Worm (Caenorhabditis elegans): Measurements from ENCODE around the gene jmjd-3.1.

Gene jmjd-3.1

DNA sequence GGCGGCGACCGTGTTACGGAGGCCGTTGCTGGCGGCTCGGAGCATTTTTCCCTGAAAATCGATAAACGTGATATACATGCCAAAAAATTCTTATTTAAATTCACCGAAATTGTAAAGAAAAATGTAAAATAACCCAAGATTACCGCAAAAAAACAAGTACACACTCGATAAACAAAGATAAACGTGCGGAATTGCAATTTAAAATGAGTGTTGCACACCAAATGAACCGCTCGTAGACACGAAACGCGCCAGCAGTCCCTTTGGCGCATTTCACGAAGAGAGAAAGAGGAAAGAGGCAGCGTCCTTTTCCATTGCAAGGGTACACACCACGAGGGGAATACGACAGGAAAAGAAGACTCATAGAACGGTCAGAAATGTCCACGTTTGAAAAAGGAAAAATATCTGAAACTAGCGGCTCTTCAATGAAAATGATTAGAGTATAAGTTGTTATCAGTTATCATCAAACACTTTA lies 24.8 kb upstream of the jmjd-3.1 start, which contains the start of gene sdha-1 (continued):
- no peak for TF ChIP-seq hlh-4 (tag; optimal IDR thresholded peaks at IDR 0.05)
- peak; percentile 74 for TF ChIP-seq egl-13 (tag; optimal IDR thresholded peaks at IDR 0.05)
- peak; percentile 96 for TF ChIP-seq mep-1 (tag; optimal IDR thresholded peaks at IDR 0.05)
- peak in 1 of 2 experiments; percentile 94 for TF ChIP-seq mdl-1 (tag; optimal IDR thresholded peaks at IDR 0.05)
- TF ChIP-seq sptf-1 (tag; optimal IDR thresholded peaks at IDR 0.05), result no peak
- peak; percentile 66; the same call in 1 of the 2 replicates for TF ChIP-seq ceh-88 (GFP tag; IDR thresholded peaks at IDR 0.05)
- TF ChIP-seq pqm-1 (tag; optimal IDR thresholded peaks at IDR 0.05), result no peak
- no peak for TF ChIP-seq ceh-63 (GFP tag; optimal IDR thresholded peaks at IDR 0.05)
- no peak for TF ChIP-seq nhr-11 (tag; optimal IDR thresholded peaks at IDR 0.05)
- peak; percentile 53 for TF ChIP-seq zip-4 (GFP tag; optimal IDR thresholded peaks at IDR 0.05)
- peak; percentile 57 for TF ChIP-seq isw-1 (GFP tag; IDR thresholded peaks at IDR 0.05)
- no peak for TF ChIP-seq ceh-90 (tag; optimal IDR thresholded peaks at IDR 0.05)
- TF ChIP-seq nhr-77 (tag; optimal IDR thresholded peaks at IDR 0.05), result peak; percentile 64
- peak; percentile 84 for TF ChIP-seq jun-1 (tag; optimal IDR thresholded peaks at IDR 0.05)
- peak; percentile 4 for TF ChIP-seq hpl-2 (GFP tag; optimal IDR thresholded peaks at IDR 0.05)
- TF ChIP-seq sup-37 (GFP tag; optimal IDR thresholded peaks at IDR 0.05), result no peak
- TF ChIP-seq fkh-10 (GFP tag; optimal IDR thresholded peaks at IDR 0.05), result peak; percentile 59
- TF ChIP-seq Y116A8C.19 (tag; optimal IDR thresholded peaks at IDR 0.05; ENCODE audit: borderline replicate concordance), result no peak
- TF ChIP-seq tlp-1 (tag; optimal IDR thresholded peaks at IDR 0.05), result no peak
- TF ChIP-seq ces-1 (GFP tag; optimal IDR thresholded peaks at IDR 0.05), result no peak
- TF ChIP-seq lin-14 (GFP tag; optimal IDR thresholded peaks at IDR 0.05), result peak; percentile 97
- TF ChIP-seq C16A3.4 (tag; optimal IDR thresholded peaks at IDR 0.05), result peak; percentile 93
- no peak for TF ChIP-seq nhr-12 (tag; optimal IDR thresholded peaks at IDR 0.05)
- TF ChIP-seq fos-1 (tag; optimal IDR thresholded peaks at IDR 0.05), result peak; percentile 65
- TF ChIP-seq nhr-28 (tag; optimal IDR thresholded peaks at IDR 0.05), result no peak
- peak; percentile 70 for TF ChIP-seq lin-15B (tag; optimal IDR thresholded peaks at IDR 0.05)
- TF ChIP-seq unc-98 (GFP tag; IDR thresholded peaks at IDR 0.05), result no peak
- TF ChIP-seq unc-86 (tag; optimal IDR thresholded peaks at IDR 0.05), result peak; percentile 82
- peak; percentile 63 for TF ChIP-seq lin-39 (tag; optimal IDR thresholded peaks at IDR 0.05)
- TF ChIP-seq elt-3 (tag; optimal IDR thresholded peaks at IDR 0.05), result peak in 3 of 6 experiments; percentile 42 to 87 (median 63)
- TF ChIP-seq snpc-4 (tag; optimal IDR thresholded peaks at IDR 0.05), result peak; percentile 63
- TF ChIP-seq ceh-8 (GFP tag; optimal IDR thresholded peaks at IDR 0.05), result no peak
- TF ChIP-seq C34B4.2 (tag; optimal IDR thresholded peaks at IDR 0.05), result no peak
- TF ChIP-seq dsc-1 (tag; optimal IDR thresholded peaks at IDR 0.05), result peak; percentile 76
- TF ChIP-seq rnt-1 (tag; optimal IDR thresholded peaks at IDR 0.05), result peak; percentile 90
- TF ChIP-seq lin-13 (GFP tag; optimal IDR thresholded peaks at IDR 0.05), result peak; percentile 70
- peak; percentile 94 for TF ChIP-seq nhr-20 (tag; optimal IDR thresholded peaks at IDR 0.05)
- TF ChIP-seq ceh-82 (tag; optimal IDR thresholded peaks at IDR 0.05), result peak; percentile 81 to 87 (median 86)
- peak; percentile 86 to 88 for TF ChIP-seq lsy-2 (tag; optimal IDR thresholded peaks at IDR 0.05)
- TF ChIP-seq zag-1 (tag; optimal IDR thresholded peaks at IDR 0.05), result no peak
- peak; percentile 65 for TF ChIP-seq mef-2 (tag; optimal IDR thresholded peaks at IDR 0.05)
- TF ChIP-seq nhr-237 (tag; optimal IDR thresholded peaks at IDR 0.05), result peak; percentile 41
- TF ChIP-seq nhr-47 (tag; optimal IDR thresholded peaks at IDR 0.05), result peak; percentile 88
- peak; percentile 87 for TF ChIP-seq fkh-8 (tag; optimal IDR thresholded peaks at IDR 0.05)
- TF ChIP-seq F16B12.6 (tag; optimal IDR thresholded peaks at IDR 0.05), result peak; percentile 41
- TF ChIP-seq swsn-7 (tag; optimal IDR thresholded peaks at IDR 0.05), result peak; percentile 93
- peak; percentile 83 for TF ChIP-seq ztf-4 (tag; optimal IDR thresholded peaks at IDR 0.05)
- peak; percentile 86 for TF ChIP-seq elt-2 (tag; optimal IDR thresholded peaks at IDR 0.05)
- TF ChIP-seq tbx-2 (tag; optimal IDR thresholded peaks at IDR 0.05), result peak; percentile 89
- peak; percentile 56 for TF ChIP-seq pag-3 (tag; optimal IDR thresholded peaks at IDR 0.05; ENCODE audit: borderline replicate concordance, insufficient read depth)
